Worm (Caenorhabditis elegans): Measurements from ENCODE around the gene col-44.

col-44 gene

ce11 chrX:13556066-13556465 is 35.2 kb upstream of the col-44 start, which contains the start of gene glb-20:
glb-20 (minus strand) TSS chrX:13556166.
- TF ChIP-seq nhr-77 (tag; optimal IDR thresholded peaks at IDR 0.05) (no peak), egl-27 (tag; optimal IDR thresholded peaks at IDR 0.05) (no peak), mdl-1 (tag; optimal IDR thresholded peaks at IDR 0.05) (no peak), ceh-9 (tag; optimal IDR thresholded peaks at IDR 0.05) (no peak), tbx-2 (tag; optimal IDR thresholded peaks at IDR 0.05) (no peak), snpc-4 (tag; optimal IDR thresholded peaks at IDR 0.05) (no peak), ceh-28 (tag; optimal IDR thresholded peaks at IDR 0.05) (no peak), nhr-25 (tag; optimal IDR thresholded peaks at IDR 0.05) (no peak), pha-4 (tag; optimal IDR thresholded peaks at IDR 0.05) (no peak), nfya-1 (tag; optimal IDR thresholded peaks at IDR 0.05; ENCODE audit: insufficient read depth) (no peak), hmg-11 (tag; optimal IDR thresholded peaks at IDR 0.05) (no peak), daf-12 (tag; optimal IDR thresholded peaks at IDR 0.05) (no peak), ceh-82 (tag; optimal IDR thresholded peaks at IDR 0.05) (no peak), ztf-11 (tag; optimal IDR thresholded peaks at IDR 0.05) (no peak), lin-15B (tag; optimal IDR thresholded peaks at IDR 0.05) (no peak), fkh-2 (tag; optimal IDR thresholded peaks at IDR 0.05) (no peak), sea-2 (GFP tag; optimal IDR thresholded peaks at IDR 0.05) (no peak), nhr-43 (tag; optimal IDR thresholded peaks at IDR 0.05; ENCODE audit: poor library complexity, severe bottlenecking) (no peak), pqm-1 (tag; optimal IDR thresholded peaks at IDR 0.05) (no peak)

DNA sequence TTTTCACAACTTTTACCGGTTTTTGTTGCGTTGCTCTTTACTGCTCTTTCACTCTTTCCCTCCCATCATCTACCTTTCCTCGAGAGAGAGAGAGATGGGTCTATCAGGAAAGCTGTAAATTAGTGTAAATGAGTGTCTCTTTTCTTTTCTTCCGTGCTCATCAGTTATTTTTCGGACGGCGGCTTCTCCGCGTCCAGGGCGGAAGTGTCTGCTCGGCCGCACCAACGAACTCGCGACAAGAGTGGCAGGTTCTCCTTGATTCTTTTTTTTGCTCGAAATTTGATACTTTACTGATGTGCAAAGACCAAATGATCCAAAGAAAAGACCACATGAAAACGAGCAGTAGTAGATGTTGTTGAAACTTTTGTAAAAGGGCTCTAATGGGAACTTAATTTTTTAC is 32.6 kb upstream of the col-44 start:
- TF ChIP-seq egl-27 (tag; optimal IDR thresholded peaks at IDR 0.05): no peak
- TF ChIP-seq lin-39 (tag; optimal IDR thresholded peaks at IDR 0.05): peak; percentile 2

DNA sequence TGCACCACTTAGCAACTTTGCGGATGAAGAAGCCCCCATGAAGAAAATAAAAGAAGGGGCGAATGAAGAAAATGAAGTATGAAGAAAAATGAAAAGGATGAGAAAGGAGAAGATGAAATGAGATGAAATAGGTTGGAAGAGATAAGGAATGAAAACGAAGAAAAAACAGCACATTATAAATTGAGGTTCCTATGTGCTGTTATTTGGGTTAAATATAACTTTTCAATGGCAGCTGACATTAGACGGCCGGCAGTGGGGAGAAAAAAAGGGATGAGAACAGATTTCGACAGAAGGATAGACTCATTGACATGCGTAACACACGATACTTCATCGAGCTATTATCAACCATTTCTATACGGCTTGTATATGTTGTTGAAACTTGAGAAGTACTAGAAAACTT is 29.3 kb upstream of the col-44 start:
- no peak for TF ChIP-seq nhr-77 (tag; optimal IDR thresholded peaks at IDR 0.05)
- TF ChIP-seq nfya-1 (tag; optimal IDR thresholded peaks at IDR 0.05; ENCODE audit: insufficient read depth): no peak
- no peak for TF ChIP-seq ztf-4 (tag; optimal IDR thresholded peaks at IDR 0.05)
- TF ChIP-seq fos-1 (tag; optimal IDR thresholded peaks at IDR 0.05): no peak
- no peak for TF ChIP-seq fkh-2 (tag; optimal IDR thresholded peaks at IDR 0.05)
- TF ChIP-seq elt-1 (tag; optimal IDR thresholded peaks at IDR 0.05): no peak
- no peak for TF ChIP-seq ZK546.5 (tag; optimal IDR thresholded peaks at IDR 0.05)
- TF ChIP-seq elt-2 (tag; optimal IDR thresholded peaks at IDR 0.05): no peak
- TF ChIP-seq nhr-237 (tag; optimal IDR thresholded peaks at IDR 0.05): no peak
- TF ChIP-seq nhr-28 (tag; optimal IDR thresholded peaks at IDR 0.05): no peak
- TF ChIP-seq egl-5 (tag; optimal IDR thresholded peaks at IDR 0.05): no peak
- no peak for TF ChIP-seq tbx-2 (tag; optimal IDR thresholded peaks at IDR 0.05)
- TF ChIP-seq eor-1 (tag; optimal IDR thresholded peaks at IDR 0.05): no peak
- TF ChIP-seq nhr-25 (tag; optimal IDR thresholded peaks at IDR 0.05): no peak
- TF ChIP-seq nhr-76 (tag; optimal IDR thresholded peaks at IDR 0.05): no peak
- no peak for TF ChIP-seq nhr-12 (tag; optimal IDR thresholded peaks at IDR 0.05)
- TF ChIP-seq aly-2 (tag; optimal IDR thresholded peaks at IDR 0.05): no peak
- no peak for TF ChIP-seq ceh-9 (tag; optimal IDR thresholded peaks at IDR 0.05)
- no peak for TF ChIP-seq snpc-4 (tag; optimal IDR thresholded peaks at IDR 0.05)
- no peak for TF ChIP-seq egl-27 (tag; optimal IDR thresholded peaks at IDR 0.05)

- TF ChIP-seq elt-3 (tag; optimal IDR thresholded peaks at IDR 0.05) (no peak), snpc-4 (tag; optimal IDR thresholded peaks at IDR 0.05) (no peak), lsy-12 (tag; optimal IDR thresholded peaks at IDR 0.05) (no peak), mdl-1 (tag; optimal IDR thresholded peaks at IDR 0.05) (no peak), tbx-2 (tag; optimal IDR thresholded peaks at IDR 0.05) (no peak), ZK546.5 (tag; optimal IDR thresholded peaks at IDR 0.05) (no peak), ceh-82 (tag; optimal IDR thresholded peaks at IDR 0.05) (no peak), ceh-9 (tag; optimal IDR thresholded peaks at IDR 0.05) (no peak), daf-12 (tag; optimal IDR thresholded peaks at IDR 0.05) (no peak), ztf-4 (tag; optimal IDR thresholded peaks at IDR 0.05) (no peak), lin-15B (tag; optimal IDR thresholded peaks at IDR 0.05) (no peak), nhr-67 (tag; optimal IDR thresholded peaks at IDR 0.05) (no peak), elt-1 (tag; optimal IDR thresholded peaks at IDR 0.05) (no peak), egl-5 (tag; optimal IDR thresholded peaks at IDR 0.05) (no peak), ama-1 (optimal IDR thresholded peaks at IDR 0.05) (no peak), skn-1 (tag; optimal IDR thresholded peaks at IDR 0.05) (no peak), mml-1 (tag; optimal IDR thresholded peaks at IDR 0.05) (no peak)
These were observed 24.8 kb upstream of the col-44 start, which contains the start of gene R01E6.2 for ce11 chrX:13566436-13566835. R01E6.2 (minus strand) TSS chrX:13566536.

Measured in whole organism, L3 larva.